Worm (Caenorhabditis elegans): ENCODE data around the gene ife-1.
A peak's percentile ranks its signal among the peaks of the same experiment; 100 is the strongest.

ife-1 gene

ce11 chrIII:13298722-13299431, 44.3 kb upstream of the ife-1 start, which contains the start of gene pgm-2 (continued):
- TF ChIP-seq bed-1 (GFP tag; IDR thresholded peaks at IDR 0.05) (no peak), somi-1 (GFP tag; optimal IDR thresholded peaks at IDR 0.05) (no peak), nhr-80 (tag; optimal IDR thresholded peaks at IDR 0.05) (peak; percentile 45), K12H6.12 (tag; optimal IDR thresholded peaks at IDR 0.05) (no peak), sptf-2 (GFP tag; optimal IDR thresholded peaks at IDR 0.05) (no peak), ceh-91 (GFP tag; IDR thresholded peaks at IDR 0.05) (no peak), nfya-1 (tag; optimal IDR thresholded peaks at IDR 0.05; ENCODE audit: borderline replicate concordance, insufficient read depth) (no peak), ztf-25 (GFP tag; IDR thresholded peaks at IDR 0.05) (no peak), D2030.7 (GFP tag; IDR thresholded peaks at IDR 0.05) (no peak), tlf-1 (GFP tag; optimal IDR thresholded peaks at IDR 0.05) (peak; percentile 37), hmg-20 (GFP tag; IDR thresholded peaks at IDR 0.05) (no peak), F10E7.11 (tag; optimal IDR thresholded peaks at IDR 0.05) (no peak), snpc-1.1 (tag; optimal IDR thresholded peaks at IDR 0.05; ENCODE audit: insufficient read depth) (no peak), mes-4 (tag; optimal IDR thresholded peaks at IDR 0.05) (no peak), attf-5 (GFP tag; optimal IDR thresholded peaks at IDR 0.05) (no peak), lir-1 (GFP tag; conservative IDR thresholded peaks at IDR 0.05) (no peak), cebp-1 (GFP tag; IDR thresholded peaks at IDR 0.05) (no peak), cebp-1 (tag; optimal IDR thresholded peaks at IDR 0.05) (peak; percentile 5), madf-8 (GFP tag; conservative IDR thresholded peaks at IDR 0.05) (no peak), mel-28 (tag; optimal IDR thresholded peaks at IDR 0.05; ENCODE audit: borderline replicate concordance) (no peak), bed-2 (GFP tag; IDR thresholded peaks at IDR 0.05) (no peak), ZK185.1 (tag; optimal IDR thresholded peaks at IDR 0.05; ENCODE audit: poor library complexity, severe bottlenecking) (no peak), B0336.3 (GFP tag; IDR thresholded peaks at IDR 0.05) (no peak), F23B12.7 (tag; optimal IDR thresholded peaks at IDR 0.05; ENCODE audit: insufficient read depth) (no peak), ccch-3 (GFP tag; optimal IDR thresholded peaks at IDR 0.05) (no peak), chd-7 (tag; optimal IDR thresholded peaks at IDR 0.05) (no peak), nfya-2 (GFP tag; IDR thresholded peaks at IDR 0.05) (0 out of 2 replicates have a peak, but pooled peaks have one; percentile 15), rpc-1 (optimal IDR thresholded peaks at IDR 0.05) (no peak), rpc-1 (tag; optimal IDR thresholded peaks at IDR 0.05) (no peak)

- TF ChIP-seq zfh-2 (GFP tag; conservative IDR thresholded peaks at IDR 0.05) (peak; percentile 69), unc-62 (GFP tag; optimal IDR thresholded peaks at IDR 0.05) (no peak)
Measured at ce11 chrIII:13301983-13302382, 41.2 kb upstream of the ife-1 start.

DNA sequence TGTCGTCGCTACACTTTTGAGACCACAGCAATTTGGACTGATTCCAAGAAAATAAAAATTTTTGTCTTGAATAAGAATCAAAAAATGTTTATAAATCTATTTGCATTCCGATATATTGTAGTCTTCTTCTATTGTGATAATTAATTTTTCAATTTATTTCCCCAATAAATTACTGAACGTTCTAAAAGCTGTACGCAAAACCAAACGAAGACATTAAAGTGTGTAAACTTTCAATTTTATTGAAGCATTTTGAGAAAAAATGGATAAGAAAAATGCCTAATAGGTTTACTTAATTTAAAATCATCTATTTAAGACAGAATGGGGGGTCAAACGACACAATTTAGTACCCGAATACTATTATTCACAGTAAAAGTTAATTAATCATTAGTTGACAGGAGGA, 40.6 kb upstream of the ife-1 start:
- no peak for TF ChIP-seq egrh-3 (GFP tag; IDR thresholded peaks at IDR 0.05)
- TF ChIP-seq atf-7 (tag; optimal IDR thresholded peaks at IDR 0.05) = no peak
- no peak for TF ChIP-seq mcd-1 (GFP tag; IDR thresholded peaks at IDR 0.05)
- TF ChIP-seq D2030.7 (GFP tag; IDR thresholded peaks at IDR 0.05) = 0 out of 2 replicates have a peak, but pooled peaks have one; percentile 43
- no peak for TF ChIP-seq Y53F4B.3 (GFP tag; IDR thresholded peaks at IDR 0.05)
- no peak for TF ChIP-seq attf-3 (GFP tag; conservative IDR thresholded peaks at IDR 0.05)
- no peak for TF ChIP-seq Y67H2A.10 (GFP tag; conservative IDR thresholded peaks at IDR 0.05)
- no peak for TF ChIP-seq cebp-2 (GFP tag; IDR thresholded peaks at IDR 0.05)
- TF ChIP-seq zfh-2 (GFP tag; conservative IDR thresholded peaks at IDR 0.05) = no peak
- TF ChIP-seq nhr-80 (tag; optimal IDR thresholded peaks at IDR 0.05) = no peak
- TF ChIP-seq tbp1 (GFP tag; optimal IDR thresholded peaks at IDR 0.05) = peak; percentile 6
- TF ChIP-seq Y79H2A.3 (GFP tag; conservative IDR thresholded peaks at IDR 0.05) = peak; percentile 75; the same call in 1 of the 2 replicates
- no peak for TF ChIP-seq bed-1 (GFP tag; IDR thresholded peaks at IDR 0.05)
- no peak for TF ChIP-seq tbx-9 (tag; optimal IDR thresholded peaks at IDR 0.05; ENCODE audit: borderline replicate concordance)
- peak; percentile 9; the same call in 1 of the 2 replicates for TF ChIP-seq dox-1 (GFP tag; IDR thresholded peaks at IDR 0.05)
- TF ChIP-seq aptf-2 (GFP tag; conservative IDR thresholded peaks at IDR 0.05) = no peak
- TF ChIP-seq lsy-27 (tag; optimal IDR thresholded peaks at IDR 0.05; ENCODE audit: borderline replicate concordance, insufficient read depth) = no peak
- no peak for TF ChIP-seq chd-7 (tag; optimal IDR thresholded peaks at IDR 0.05)
- TF ChIP-seq madf-8 (GFP tag; conservative IDR thresholded peaks at IDR 0.05) = no peak
- TF ChIP-seq ekl-4 (GFP tag; IDR thresholded peaks at IDR 0.05) = no peak
- TF ChIP-seq nhr-120 (GFP tag; IDR thresholded peaks at IDR 0.05) = no peak
